Fruit fly (Drosophila melanogaster) whole organism, embryonic: Measurements from ENCODE around the gene CG42323.

ENCODE experiments used
- E2f2 ChIP-seq: fragments of 200-800 bp; sonication (Bioruptor generic); IDR thresholded peaks from 2 replicates; pipeline ENCODE4 v1.3.6; 2022; ENCODE audit warnings: missing biosample characterization, missing genetic modification characterization
- hkb ChIP-seq, 2 experiments: fragments of 200-800 bp in 1 of 2; fragments of >200 bp in 1 of 2; sonication (Bioruptor generic) in 1 of 2; IDR thresholded peaks in 1 of 2; optimal IDR thresholded peaks in 1 of 2; 2 replicates each; pipeline versions ENCODE4 v1.3.6 to Lab custom; 2017 to 2022; ENCODE audit warnings: missing biosample characterization in 1 of 2, missing genetic modification characterization in 1 of 2

CG42323 gene

DNA sequence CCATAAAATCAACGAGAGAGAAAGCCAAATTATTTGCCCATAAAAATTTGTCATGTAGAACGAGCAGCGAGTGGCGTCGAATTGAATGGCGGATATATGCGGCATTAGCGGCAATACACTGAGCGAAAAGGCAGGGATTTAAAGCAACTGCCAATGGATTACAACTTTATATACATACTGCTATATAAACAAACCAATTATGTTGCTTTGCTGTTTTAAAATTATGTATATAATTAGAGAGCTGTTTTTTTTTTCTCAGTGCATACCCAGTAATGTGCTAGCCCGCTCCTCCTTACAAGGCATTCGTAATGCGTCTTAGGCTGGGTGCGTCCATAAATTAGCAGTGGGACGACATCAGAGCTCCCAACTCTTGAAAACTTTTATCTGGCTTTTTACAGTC, 45.7 kb downstream of the CG42323 start (continued):
- TF ChIP-seq hkb (optimal IDR thresholded peaks at IDR 0.05; lab: Kevin White, UChicago) (no peak), hkb (GFP tag; IDR thresholded peaks at IDR 0.05; lab: Robert Waterston, UW) (peak; percentile 60), E2f2 (GFP tag; lab: Robert Waterston, UW) (no peak)
